Fruit fly (Drosophila melanogaster): ENCODE data around the gene Xport-A.

DNA sequence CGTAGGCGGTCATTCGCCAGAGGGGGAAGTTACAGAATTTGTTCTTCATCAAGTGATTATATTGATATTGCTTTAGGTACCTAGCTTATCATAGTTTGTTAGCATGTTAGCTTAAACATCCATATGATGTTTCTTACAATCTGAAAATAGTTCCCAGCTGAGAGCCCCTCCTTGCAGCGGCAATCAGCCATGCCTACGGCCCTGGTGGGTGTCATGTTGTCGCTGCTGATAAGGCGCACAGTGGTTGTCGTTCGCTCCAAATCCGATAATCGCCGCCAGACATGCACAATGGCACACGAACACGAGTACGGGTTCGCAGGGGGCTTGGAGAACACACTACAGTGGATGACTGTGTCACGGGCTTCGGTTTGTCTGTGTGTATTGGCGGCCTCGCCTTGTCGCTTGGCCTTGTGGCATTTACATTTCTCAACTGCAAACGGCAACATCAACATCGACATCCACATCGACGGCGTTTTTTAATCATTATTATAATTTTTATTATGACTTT lies 9.2 kb downstream of the Xport-A start:
- TF ChIP-seq rn (GFP tag; IDR thresholded peaks at IDR 0.05) (no peak; the same call in 1 of the 2 replicates), CG13204 (GFP tag; optimal IDR thresholded peaks at IDR 0.05) (peak; percentile 57), CG8301 (tag; optimal IDR thresholded peaks at IDR 0.05) (peak; percentile 78), CG8159 (tag; optimal IDR thresholded peaks at IDR 0.05) (peak; percentile 84), Pif1A (GFP tag; optimal IDR thresholded peaks at IDR 0.05) (peak; percentile 83), CG17806 (tag; optimal IDR thresholded peaks at IDR 0.05) (peak; percentile 78), CG9948 (tag; optimal IDR thresholded peaks at IDR 0.05) (peak; percentile 78), CG14655 (GFP tag; optimal IDR thresholded peaks at IDR 0.05) (peak; percentile 83)

Data from whole organism, pupa.